Fruit fly (Drosophila melanogaster): ENCODE results near the gene Sws1.

dm6 chr2L:2574717-2575273 is at the start of gene Sws1, which contains the start of gene Rad1:
- no peak for TF ChIP-seq CG8478 (optimal IDR thresholded peaks at IDR 0.05)
- no peak for TF ChIP-seq CTCF (optimal IDR thresholded peaks at IDR 0.05)
